Worm (Caenorhabditis elegans) whole organism, young adult: ENCODE data around the gene M7.8.

Source experiments
- F23B12.7 ChIP-seq: sonication (generic microtip); optimal IDR thresholded peaks from 2 replicates; lab custom pipeline; 2017; ENCODE audit warnings: missing genetic modification characterization, mild to moderate bottlenecking, missing compliant biosample characterization, antibody characterized with exemption, moderate library complexity; ENCODE audit not compliant: insufficient read depth
- F37B4.10 ChIP-seq: fragments of 200-800 bp; sonication (Bioruptor generic); IDR thresholded peaks from 2 replicates; pipeline ENCODE4 v1.3.6; 2022; ENCODE audit warnings: missing genetic modification characterization, missing compliant biosample characterization
- Y53F4B.3 ChIP-seq: fragments of 200-800 bp; sonication (Bioruptor generic); IDR thresholded peaks from 2 replicates; pipeline ENCODE4 v1.3.6; 2022; ENCODE audit warnings: missing genetic modification reagents, missing genetic modification characterization, missing compliant biosample characterization

DNA sequence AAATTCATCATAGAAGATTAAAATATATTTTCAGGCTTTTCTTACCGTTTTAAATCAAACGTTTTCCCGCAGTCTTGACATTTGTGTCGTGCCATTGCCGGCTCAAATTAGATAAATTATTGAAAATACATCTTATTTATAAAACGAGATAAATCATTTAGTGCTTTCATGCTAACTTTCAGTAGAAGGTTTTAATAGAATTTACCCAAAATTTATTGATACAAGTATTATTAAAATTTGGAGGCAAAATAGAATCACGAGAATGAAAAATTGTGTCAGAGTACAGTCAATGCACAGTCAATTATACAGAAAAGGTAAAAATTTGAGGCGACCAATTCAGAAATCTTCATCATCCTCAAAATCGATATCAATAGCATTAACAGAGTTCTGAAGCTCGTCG, 16.4 kb downstream of the M7.8 start, which contains the start of gene Y5F2A.4:
- TF ChIP-seq F23B12.7 (tag; lab: Kevin White, UChicago) = no peak
- no peak for TF ChIP-seq Y53F4B.3 (GFP tag; lab: Robert Waterston, UW)
- no peak for TF ChIP-seq F37B4.10 (GFP tag; lab: Robert Waterston, UW)
